Fruit fly (Drosophila melanogaster): ENCODE measurements around the gene CG9988.
A peak's percentile ranks its signal among the peaks of the same experiment; 100 is the strongest.

CG9988 gene

dm6 chr3R:28631753-28632152 is 4.5 kb upstream of the CG9988 start:
- TF ChIP-seq CG6163 (GFP tag; IDR thresholded peaks at IDR 0.05) (peak; percentile 82), CG6792 (GFP tag; optimal IDR thresholded peaks at IDR 0.05) (peak; percentile 32), CG1621 (tag; optimal IDR thresholded peaks at IDR 0.05) (no peak), cyc (GFP tag; optimal IDR thresholded peaks at IDR 0.05) (peak; percentile 75), CG6808 (GFP tag; optimal IDR thresholded peaks at IDR 0.05) (no peak), Ets96B (tag; optimal IDR thresholded peaks at IDR 0.05) (peak; percentile 26), achi (GFP tag; optimal IDR thresholded peaks at IDR 0.05) (peak; percentile 66), CG3032 (tag; optimal IDR thresholded peaks at IDR 0.05) (no peak), Gug (GFP tag; IDR thresholded peaks at IDR 0.05) (0 out of 2 replicates have a peak, but pooled peaks have one; percentile 48), CG7368 (GFP tag; optimal IDR thresholded peaks at IDR 0.05) (peak; percentile 48), pdm3 (GFP tag; optimal IDR thresholded peaks at IDR 0.05) (peak; percentile 17), CG32006 (GFP tag; optimal IDR thresholded peaks at IDR 0.05) (peak; percentile 61), CG6854 (GFP tag; optimal IDR thresholded peaks at IDR 0.05) (no peak), CG10669 (GFP tag; optimal IDR thresholded peaks at IDR 0.05) (peak; percentile 53), Smox (GFP tag; optimal IDR thresholded peaks at IDR 0.05) (peak; percentile 23), CG11902 (GFP tag; optimal IDR thresholded peaks at IDR 0.05) (peak; percentile 35), CG11762 (GFP tag; optimal IDR thresholded peaks at IDR 0.05; ENCODE audit: insufficient read depth) (peak; percentile 28), CG10631 (GFP tag; optimal IDR thresholded peaks at IDR 0.05) (peak; percentile 51), Sox102F (GFP tag; optimal IDR thresholded peaks at IDR 0.05) (peak; percentile 5), CG4318 (GFP tag; optimal IDR thresholded peaks at IDR 0.05) (peak; percentile 14), CG6276 (GFP tag; optimal IDR thresholded peaks at IDR 0.05) (peak; percentile 9), spab (GFP tag; optimal IDR thresholded peaks at IDR 0.05) (peak; percentile 38), CG16779 (tag; optimal IDR thresholded peaks at IDR 0.05) (no peak), fkh (GFP tag; optimal IDR thresholded peaks at IDR 0.05) (no peak), Met (GFP tag; optimal IDR thresholded peaks at IDR 0.05) (peak; percentile 43), esn (GFP tag; optimal IDR thresholded peaks at IDR 0.05) (peak; percentile 47), Eip75B (GFP tag; optimal IDR thresholded peaks at IDR 0.05) (peak; percentile 40), Hr39 (GFP tag; optimal IDR thresholded peaks at IDR 0.05) (peak; percentile 26), CG8119 (GFP tag; IDR thresholded peaks at IDR 0.05) (peak; percentile 50; the same call in 1 of the 3 replicates), dsx (GFP tag; optimal IDR thresholded peaks at IDR 0.05; ENCODE audit: poor library complexity, severe bottlenecking) (peak; percentile 30), salr (GFP tag; optimal IDR thresholded peaks at IDR 0.05) (no peak), Hr4 (GFP tag; optimal IDR thresholded peaks at IDR 0.05) (peak; percentile 57), CG3919 (GFP tag; optimal IDR thresholded peaks at IDR 0.05) (peak; percentile 62), eg (GFP tag; IDR thresholded peaks at IDR 0.05) (peak; percentile 78), CG11294 (GFP tag; IDR thresholded peaks at IDR 0.05) (peak; percentile 40; the same call in 1 of the 2 replicates), lz (GFP tag; optimal IDR thresholded peaks at IDR 0.05) (peak; percentile 41), Lpt (GFP tag; optimal IDR thresholded peaks at IDR 0.05) (peak; percentile 46), Hr38 (GFP tag; optimal IDR thresholded peaks at IDR 0.05) (no peak), acj6 (GFP tag; optimal IDR thresholded peaks at IDR 0.05) (peak; percentile 41), topi (GFP tag; optimal IDR thresholded peaks at IDR 0.05) (peak; percentile 57), Eip78C (GFP tag) (peak; percentile 77), Ets21C (GFP tag; optimal IDR thresholded peaks at IDR 0.05) (peak; percentile 17), OdsH (GFP tag; optimal IDR thresholded peaks at IDR 0.05) (peak; percentile 32), svp (GFP tag) (peak; percentile 54), fd59A (GFP tag; optimal IDR thresholded peaks at IDR 0.05) (no peak), CG15336 (GFP tag; IDR thresholded peaks at IDR 0.05) (peak; percentile 61), CG9139 (GFP tag; optimal IDR thresholded peaks at IDR 0.05) (no peak)
